Fruit fly (Drosophila melanogaster): ENCODE results near the gene CG33285.

The CG33285 gene

DNA sequence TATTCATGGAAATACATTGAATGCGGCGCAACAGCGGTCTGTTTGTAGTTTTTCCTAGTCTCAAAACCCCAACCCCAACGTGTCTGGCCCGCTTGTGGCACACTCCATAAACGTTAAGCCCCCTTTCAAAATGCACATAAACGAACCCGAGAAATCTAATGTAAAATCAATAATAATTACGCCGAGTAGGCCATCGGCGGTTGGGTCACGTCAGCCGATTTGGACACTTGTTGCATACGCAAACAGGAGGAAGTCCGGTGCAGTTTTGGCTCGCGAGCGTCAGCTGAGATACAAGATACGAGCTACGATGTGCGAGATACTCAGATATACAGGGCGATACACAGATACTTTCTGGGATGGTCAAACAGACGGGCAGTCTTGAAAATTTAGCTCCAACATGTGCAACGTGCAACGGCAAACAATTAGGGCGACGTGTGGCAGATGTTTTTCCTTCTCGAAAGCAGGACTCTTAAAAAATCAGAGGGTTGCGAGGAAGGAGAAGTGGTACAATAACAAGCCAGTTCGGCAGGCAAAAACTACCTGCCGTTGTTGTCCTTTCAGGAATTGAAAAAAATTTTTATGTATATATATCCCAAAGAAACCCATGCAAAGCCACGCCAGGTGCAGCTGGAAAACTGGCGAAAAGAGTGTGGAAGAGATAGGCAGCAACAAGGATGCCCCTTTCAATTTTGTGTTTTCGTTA is 22.4 kb downstream of the CG33285 start:
- no peak for TF ChIP-seq Snoo (tag; optimal IDR thresholded peaks at IDR 0.05)
- no peak for TF ChIP-seq CG8159 (tag; optimal IDR thresholded peaks at IDR 0.05)
- TF ChIP-seq Pif1A (GFP tag; optimal IDR thresholded peaks at IDR 0.05): no peak
- no peak for TF ChIP-seq rn (GFP tag; IDR thresholded peaks at IDR 0.05)
- no peak for TF ChIP-seq CG13204 (GFP tag; optimal IDR thresholded peaks at IDR 0.05)
- TF ChIP-seq CG32121 (GFP tag; IDR thresholded peaks at IDR 0.05): no peak
- no peak for TF ChIP-seq CG4496 (GFP tag; IDR thresholded peaks at IDR 0.05)
- no peak for TF ChIP-seq CG10348 (GFP tag; IDR thresholded peaks at IDR 0.05)
- TF ChIP-seq gl (tag; optimal IDR thresholded peaks at IDR 0.05): no peak
- TF ChIP-seq EcR (GFP tag; optimal IDR thresholded peaks at IDR 0.05): no peak
- TF ChIP-seq CG9948 (tag; optimal IDR thresholded peaks at IDR 0.05): no peak
- TF ChIP-seq fd96Ca (GFP tag; IDR thresholded peaks at IDR 0.05): no peak
- no peak for TF ChIP-seq Pif1B (GFP tag; optimal IDR thresholded peaks at IDR 0.05)

DNA sequence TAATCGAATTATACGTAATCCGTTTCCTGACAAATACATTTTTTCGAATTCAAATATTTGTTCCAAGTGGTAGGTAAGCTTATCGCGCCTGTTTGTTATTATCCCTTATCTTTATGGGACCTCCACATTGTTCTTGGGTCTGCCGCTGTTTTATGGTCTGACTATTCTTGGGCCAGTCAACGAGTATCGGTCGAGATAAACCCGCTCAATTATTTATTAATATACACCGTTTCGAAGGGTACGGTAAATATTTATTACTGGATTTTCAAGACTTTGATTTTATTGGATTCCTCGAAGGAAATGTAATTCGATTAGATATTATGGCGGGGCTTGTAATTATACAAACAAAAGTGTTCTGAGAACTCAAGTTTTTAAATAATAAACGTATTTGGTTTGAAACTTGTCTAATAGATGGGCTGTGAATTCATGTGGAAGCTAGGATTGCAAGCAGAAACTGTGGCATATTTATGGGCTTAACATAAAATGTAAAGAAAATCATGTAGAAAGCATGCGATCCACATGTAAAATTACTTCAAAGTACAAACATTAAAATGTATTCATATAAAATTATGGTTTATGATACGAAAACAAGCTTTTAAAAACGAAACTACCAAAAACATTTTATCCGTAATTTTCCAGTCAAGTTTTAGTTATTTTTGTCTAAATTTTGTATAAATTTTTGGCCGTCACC is 23.4 kb downstream of the CG33285 start, which contains the start of gene CG43072:
Gene CG43072, plus strand, starts transcription at position 641 of the 691 bp plus-strand sequence.
- TF ChIP-seq CG10348 (GFP tag; IDR thresholded peaks at IDR 0.05) (no peak), D1 (tag; optimal IDR thresholded peaks at IDR 0.05) (peak; percentile 86)

DNA sequence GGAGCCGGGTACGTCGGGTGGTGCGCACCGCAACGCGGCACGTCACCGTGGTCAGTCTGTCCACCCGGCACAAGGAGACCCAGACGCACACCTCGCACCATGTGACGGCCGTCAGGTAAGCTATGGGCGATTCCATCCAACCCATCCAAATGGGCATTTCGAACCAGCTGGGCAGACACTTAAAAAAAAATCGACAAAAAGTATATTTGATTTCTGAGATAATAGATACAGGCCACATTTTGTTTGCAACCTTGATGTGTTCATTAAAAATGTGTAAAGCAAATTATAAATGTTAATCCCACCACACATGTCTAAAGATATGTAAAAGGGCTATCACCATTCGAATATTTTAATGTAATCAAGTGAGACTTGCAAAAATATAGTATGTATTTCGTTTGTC is 24.2 kb downstream of the CG33285 start:
- TF ChIP-seq EcR (GFP tag; optimal IDR thresholded peaks at IDR 0.05): no peak
- TF ChIP-seq CG4496 (GFP tag; IDR thresholded peaks at IDR 0.05): no peak

- TF ChIP-seq rn (GFP tag; IDR thresholded peaks at IDR 0.05): no peak
- TF ChIP-seq CG14655 (GFP tag; optimal IDR thresholded peaks at IDR 0.05): no peak
- TF ChIP-seq EcR (GFP tag; optimal IDR thresholded peaks at IDR 0.05): no peak
- no peak for TF ChIP-seq gl (tag; optimal IDR thresholded peaks at IDR 0.05)
- no peak for TF ChIP-seq Pif1B (GFP tag; optimal IDR thresholded peaks at IDR 0.05)
- no peak for TF ChIP-seq Ets98B (GFP tag; IDR thresholded peaks at IDR 0.05)
- TF ChIP-seq Pif1A (GFP tag; optimal IDR thresholded peaks at IDR 0.05): no peak
- no peak for TF ChIP-seq CG8159 (tag; optimal IDR thresholded peaks at IDR 0.05)
- no peak for TF ChIP-seq CG8301 (tag; optimal IDR thresholded peaks at IDR 0.05)
- TF ChIP-seq CG15710 (tag; optimal IDR thresholded peaks at IDR 0.05): no peak
- no peak for TF ChIP-seq CG17806 (tag; optimal IDR thresholded peaks at IDR 0.05)
- TF ChIP-seq CG32121 (GFP tag; IDR thresholded peaks at IDR 0.05): no peak
- TF ChIP-seq D1 (tag; optimal IDR thresholded peaks at IDR 0.05): no peak
Observed at dm6 chr3L:21061968-21062367, 26.8 kb downstream of the CG33285 start.

- TF ChIP-seq Pif1B (GFP tag; optimal IDR thresholded peaks at IDR 0.05) (no peak), CG17806 (tag; optimal IDR thresholded peaks at IDR 0.05) (peak; percentile 58), CG14655 (GFP tag; optimal IDR thresholded peaks at IDR 0.05) (peak; percentile 60), CG8159 (tag; optimal IDR thresholded peaks at IDR 0.05) (peak; percentile 53), gl (tag; optimal IDR thresholded peaks at IDR 0.05) (no peak), EcR (GFP tag; optimal IDR thresholded peaks at IDR 0.05) (no peak), CG9948 (tag; optimal IDR thresholded peaks at IDR 0.05) (peak; percentile 57), D1 (tag; optimal IDR thresholded peaks at IDR 0.05) (no peak), CG12605 (GFP tag; IDR thresholded peaks at IDR 0.05) (no peak), CG32121 (GFP tag; IDR thresholded peaks at IDR 0.05) (peak; percentile 22; the same call in 1 of the 2 replicates), CG10348 (GFP tag; IDR thresholded peaks at IDR 0.05) (no peak), CG34367 (tag; optimal IDR thresholded peaks at IDR 0.05) (no peak), Pif1A (GFP tag; optimal IDR thresholded peaks at IDR 0.05) (peak; percentile 35), CG8301 (tag; optimal IDR thresholded peaks at IDR 0.05) (peak; percentile 56)
Observed at dm6 chr3L:21060189-21061070, 28.4 kb downstream of the CG33285 start.

DNA sequence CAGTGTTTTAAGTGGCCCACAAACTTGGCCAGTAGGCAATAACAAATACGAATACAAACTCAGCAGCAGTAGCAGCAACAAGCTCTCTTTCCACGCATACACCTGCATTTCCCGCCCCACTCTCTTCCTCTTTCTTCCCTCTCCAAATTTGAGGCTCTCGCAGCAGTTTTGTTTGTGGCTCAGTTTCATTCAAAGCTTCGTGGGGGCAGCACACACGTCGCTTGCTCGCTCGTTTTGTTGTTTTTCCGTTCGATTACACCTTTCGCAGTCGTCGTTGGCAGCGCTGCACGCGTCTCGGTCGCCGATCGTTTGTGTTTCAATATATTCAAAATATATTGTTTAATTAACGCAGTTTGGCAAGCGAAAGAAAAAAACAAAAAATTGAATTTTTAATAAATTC is 30.1 kb downstream of the CG33285 start:
- TF ChIP-seq CG10348 (GFP tag; IDR thresholded peaks at IDR 0.05) (no peak), D1 (tag; optimal IDR thresholded peaks at IDR 0.05) (no peak), CG32121 (GFP tag; IDR thresholded peaks at IDR 0.05) (no peak), CG34367 (tag; optimal IDR thresholded peaks at IDR 0.05) (no peak), CG4496 (GFP tag; IDR thresholded peaks at IDR 0.05) (peak; percentile 67), rn (GFP tag; IDR thresholded peaks at IDR 0.05) (0 out of 2 replicates have a peak, but pooled peaks have one; percentile 11), EcR (GFP tag; optimal IDR thresholded peaks at IDR 0.05) (peak; percentile 48), fd96Ca (GFP tag; IDR thresholded peaks at IDR 0.05) (peak; percentile 48; the same call in 1 of the 3 replicates), CG13204 (GFP tag; optimal IDR thresholded peaks at IDR 0.05) (peak; percentile 71), gl (tag; optimal IDR thresholded peaks at IDR 0.05) (peak; percentile 12), CG12605 (GFP tag; IDR thresholded peaks at IDR 0.05) (peak; percentile 63; the same call in 1 of the 2 replicates), CG17806 (tag; optimal IDR thresholded peaks at IDR 0.05) (no peak), CG8159 (tag; optimal IDR thresholded peaks at IDR 0.05) (no peak), CG9948 (tag; optimal IDR thresholded peaks at IDR 0.05) (no peak), Ets98B (GFP tag; IDR thresholded peaks at IDR 0.05) (peak; percentile 65; the same call in 1 of the 2 replicates), CG14655 (GFP tag; optimal IDR thresholded peaks at IDR 0.05) (no peak), Pif1A (GFP tag; optimal IDR thresholded peaks at IDR 0.05) (peak; percentile 19), Snoo (tag; optimal IDR thresholded peaks at IDR 0.05) (no peak), Pif1B (GFP tag; optimal IDR thresholded peaks at IDR 0.05) (peak; percentile 40), CG15710 (tag; optimal IDR thresholded peaks at IDR 0.05) (peak; percentile 19), CG8301 (tag; optimal IDR thresholded peaks at IDR 0.05) (no peak)

Data from whole organism, pupa.